Fruit fly (Drosophila melanogaster): ENCODE results near the gene CG14855.

- no peak for TF ChIP-seq pad (GFP tag; optimal IDR thresholded peaks at IDR 0.05)
- no peak for TF ChIP-seq cnc (optimal IDR thresholded peaks at IDR 0.05)
- TF ChIP-seq Crg-1 (GFP tag; optimal IDR thresholded peaks at IDR 0.05): no peak
- no peak for TF ChIP-seq bab1 (GFP tag; optimal IDR thresholded peaks at IDR 0.05)
- TF ChIP-seq kay (GFP tag; ENCODE audit: borderline replicate concordance): no peak
- no peak for TF ChIP-seq CG7101 (tag; optimal IDR thresholded peaks at IDR 0.05)
- TF ChIP-seq cic (GFP tag; optimal IDR thresholded peaks at IDR 0.05): no peak
- TF ChIP-seq CG5204 (GFP tag; optimal IDR thresholded peaks at IDR 0.05): no peak
- no peak for TF ChIP-seq ovo (GFP tag; optimal IDR thresholded peaks at IDR 0.05)
- TF ChIP-seq tj (GFP tag; optimal IDR thresholded peaks at IDR 0.05): no peak
- no peak for TF ChIP-seq CG7045 (GFP tag; optimal IDR thresholded peaks at IDR 0.05)
- no peak for TF ChIP-seq CG1620 (GFP tag; optimal IDR thresholded peaks at IDR 0.05)
- TF ChIP-seq CG33017 (tag; optimal IDR thresholded peaks at IDR 0.05): no peak
These were observed 32.6 kb upstream of the CG14855 start for dm6 chr3R:14763487-14763886.
